Worm (Caenorhabditis elegans): Measurements from ENCODE around the gene M163.8.

- no peak for TF ChIP-seq sea-1 (GFP tag; conservative IDR thresholded peaks at IDR 0.05)
- TF ChIP-seq B0310.2 (tag; optimal IDR thresholded peaks at IDR 0.05) = no peak
- TF ChIP-seq ama-1 (optimal IDR thresholded peaks at IDR 0.05) = no peak
- no peak for TF ChIP-seq hmg-4 (GFP tag; optimal IDR thresholded peaks at IDR 0.05)
- TF ChIP-seq ceh-36 (tag; optimal IDR thresholded peaks at IDR 0.05) = no peak
- TF ChIP-seq tbx-11 (GFP tag; IDR thresholded peaks at IDR 0.05) = 0 out of 2 replicates have a peak, but pooled peaks have one; percentile 22
- TF ChIP-seq pes-1 (GFP tag; IDR thresholded peaks at IDR 0.05) = no peak
- TF ChIP-seq scrt-1 (GFP tag; IDR thresholded peaks at IDR 0.05) = no peak
Measured at ce11 chrX:14481637-14482036, 3.3 kb upstream of the M163.8 start.
